Worm (Caenorhabditis elegans) whole organism, young adult: ENCODE measurements around the gene ZK822.1.

Experiments
- B0019.2 ChIP-seq: fragments of 200-800 bp; sonication (Bioruptor generic); conservative IDR thresholded peaks from 2 replicates; pipeline ENCODE4 v1.3.6; 2022; ENCODE audit warnings: missing genetic modification reagents, missing genetic modification characterization, missing compliant biosample characterization
- B0336.3 ChIP-seq: fragments of 200-800 bp; sonication (Bioruptor generic); IDR thresholded peaks from 2 replicates; pipeline ENCODE4 v1.3.6; 2022; ENCODE audit warnings: missing genetic modification characterization, missing compliant biosample characterization
- D2030.7 ChIP-seq: fragments of 200-800 bp; sonication (Bioruptor generic); IDR thresholded peaks from 2 replicates; pipeline ENCODE4 v1.3.6; 2022; ENCODE audit warnings: missing genetic modification reagents, missing genetic modification characterization, missing compliant biosample characterization
- F10E7.11 ChIP-seq: sonication (generic microtip); optimal IDR thresholded peaks from 2 replicates; lab custom pipeline; 2017; ENCODE audit warnings: mild to moderate bottlenecking, missing genetic modification characterization, moderate library complexity, missing compliant biosample characterization
- F33H1.4 ChIP-seq: fragments of 200-800 bp; sonication (Bioruptor generic); IDR thresholded peaks from 2 replicates; pipeline ENCODE4 v1.3.6; 2022; ENCODE audit warnings: missing genetic modification reagents, missing genetic modification characterization, missing compliant biosample characterization
- F57A8.1 ChIP-seq: fragments of 200-800 bp; sonication (Bioruptor generic); optimal IDR thresholded peaks from 2 replicates; lab custom pipeline; 2018; ENCODE audit warnings: mild to moderate bottlenecking, missing genetic modification characterization, moderate library complexity, missing compliant biosample characterization
- F57C9.4 ChIP-seq: sonication (generic microtip); optimal IDR thresholded peaks from 2 replicates; lab custom pipeline; 2017; ENCODE audit warnings: mild to moderate bottlenecking, missing genetic modification characterization, missing compliant biosample characterization
- Y56A3A.18 ChIP-seq: fragments of 200-800 bp; sonication (Bioruptor generic); IDR thresholded peaks from 2 replicates; pipeline ENCODE4 v1.3.6; 2022; ENCODE audit warnings: missing genetic modification reagents, missing genetic modification characterization, missing compliant biosample characterization
- Y67H2A.10 ChIP-seq: fragments of 200-800 bp; sonication (Bioruptor generic); conservative IDR thresholded peaks from 2 replicates; pipeline ENCODE4 v1.3.6; 2022; ENCODE audit warnings: missing genetic modification reagents, missing genetic modification characterization, missing compliant biosample characterization
- akir-1 ChIP-seq: fragments of 200-800 bp; sonication (Bioruptor generic); optimal IDR thresholded peaks from 2 replicates; lab custom pipeline; 2018; ENCODE audit warnings: mild to moderate bottlenecking, missing genetic modification characterization, moderate library complexity, missing compliant biosample characterization
- aptf-2 ChIP-seq: fragments of 200-800 bp; sonication (Bioruptor generic); conservative IDR thresholded peaks from 2 replicates; pipeline ENCODE4 v1.3.6; 2022; ENCODE audit warnings: missing genetic modification reagents, missing genetic modification characterization, missing compliant biosample characterization
- atf-7 ChIP-seq: sonication (generic microtip); optimal IDR thresholded peaks from 2 replicates; lab custom pipeline; 2017; ENCODE audit warnings: mild to moderate bottlenecking, missing genetic modification characterization, missing compliant biosample characterization
- attf-3 ChIP-seq: fragments of 200-800 bp; sonication (Bioruptor generic); conservative IDR thresholded peaks from 2 replicates; pipeline ENCODE4 v1.3.6; 2022; ENCODE audit warnings: missing genetic modification reagents, missing genetic modification characterization, missing compliant biosample characterization
- attf-6 ChIP-seq: fragments of 200-800 bp; sonication (Bioruptor generic); IDR thresholded peaks from 2 replicates; pipeline ENCODE4 v1.3.6; 2022; ENCODE audit warnings: missing genetic modification reagents, missing genetic modification characterization, missing compliant biosample characterization
- bed-1 ChIP-seq: fragments of 200-800 bp; sonication (Bioruptor generic); IDR thresholded peaks from 2 replicates; pipeline ENCODE4 v1.3.6; 2022; ENCODE audit warnings: missing genetic modification reagents, missing genetic modification characterization, missing compliant biosample characterization
- bed-2 ChIP-seq: fragments of 200-800 bp; sonication (Bioruptor generic); IDR thresholded peaks from 2 replicates; pipeline ENCODE4 v1.3.6; 2022; ENCODE audit warnings: missing genetic modification reagents, missing genetic modification characterization, missing compliant biosample characterization
- ceh-27 ChIP-seq: fragments of 200-800 bp; sonication (Bioruptor generic); optimal IDR thresholded peaks from 2 replicates; lab custom pipeline; 2018; ENCODE audit warnings: mild to moderate bottlenecking, missing genetic modification characterization, moderate library complexity, missing compliant biosample characterization
- ceh-58 ChIP-seq: fragments of 200-800 bp; sonication (Bioruptor generic); IDR thresholded peaks from 2 replicates; pipeline ENCODE4 v1.3.6; 2022; ENCODE audit warnings: missing genetic modification characterization, missing compliant biosample characterization
- ceh-91 ChIP-seq: fragments of 200-800 bp; sonication (Bioruptor generic); IDR thresholded peaks from 2 replicates; pipeline ENCODE4 v1.3.6; 2022; ENCODE audit warnings: missing genetic modification reagents, missing genetic modification characterization, missing compliant biosample characterization
- chd-7 ChIP-seq: sonication (generic microtip); optimal IDR thresholded peaks from 2 replicates; lab custom pipeline; 2016; ENCODE audit warnings: mild to moderate bottlenecking, missing genetic modification characterization, moderate library complexity, missing compliant biosample characterization
- die-1 ChIP-seq: sonication (generic microtip); optimal IDR thresholded peaks from 2 replicates; lab custom pipeline; 2016; ENCODE audit warnings: missing genotype, mild to moderate bottlenecking, missing genetic modification characterization, missing compliant biosample characterization
- dpff-1 ChIP-seq: sonication (generic microtip); optimal IDR thresholded peaks from 2 replicates; lab custom pipeline; 2017; ENCODE audit warnings: mild to moderate bottlenecking, missing genetic modification characterization, missing compliant biosample characterization
- egl-18 ChIP-seq: fragments of 200-800 bp; sonication (Bioruptor generic); IDR thresholded peaks from 2 replicates; pipeline ENCODE4 v1.3.6; 2022; ENCODE audit warnings: missing genetic modification reagents, missing genetic modification characterization, missing compliant biosample characterization
- hmg-1.2 ChIP-seq: fragments of 200-800 bp; sonication (Bioruptor generic); IDR thresholded peaks from 2 replicates; pipeline ENCODE4 v1.3.6; 2022; ENCODE audit warnings: missing genetic modification reagents, missing genetic modification characterization, missing compliant biosample characterization
- hmg-20 ChIP-seq: fragments of 200-800 bp; sonication (Bioruptor generic); IDR thresholded peaks from 2 replicates; pipeline ENCODE4 v1.3.6; 2022; ENCODE audit warnings: missing genetic modification reagents, missing genetic modification characterization, missing compliant biosample characterization
- hsf-1 ChIP-seq: fragments of 200-800 bp; sonication (Bioruptor generic); IDR thresholded peaks from 2 replicates; pipeline ENCODE4 v1.3.6; 2022; ENCODE audit warnings: missing genetic modification reagents, missing genetic modification characterization, missing compliant biosample characterization
- let-526 ChIP-seq: fragments of 200-800 bp; sonication (Bioruptor generic); IDR thresholded peaks from 2 replicates; pipeline ENCODE4 v1.3.6; 2022; ENCODE audit warnings: missing genetic modification reagents, missing genetic modification characterization, missing compliant biosample characterization
- lin-26 ChIP-seq: fragments of 200-800 bp; sonication (Bioruptor generic); IDR thresholded peaks from 2 replicates; pipeline ENCODE4 v1.3.6; 2022; ENCODE audit warnings: missing genetic modification reagents, missing genetic modification characterization, missing compliant biosample characterization
- lin-35 ChIP-seq, 3 experiments: fragments of 150-350 bp in 2 of 3; sonication (generic microtip) in 1 of 3; optimal IDR thresholded peaks; 2 replicates each; lab custom pipeline; 2014 to 2018; ENCODE audit warnings: missing biosample characterization in 3 of 3, missing genetic modification characterization in 3 of 3, missing genetic modification reagents in 3 of 3
- lsy-27 ChIP-seq: sonication (generic microtip); optimal IDR thresholded peaks from 2 replicates; lab custom pipeline; 2017; ENCODE audit warnings: missing genetic modification characterization, mild to moderate bottlenecking, missing compliant biosample characterization, antibody characterized with exemption, missing genotype, borderline replicate concordance; ENCODE audit not compliant: insufficient read depth
- madf-3 ChIP-seq: fragments of 200-800 bp; sonication (Bioruptor generic); IDR thresholded peaks from 2 replicates; pipeline ENCODE4 v1.3.6; 2022; ENCODE audit warnings: missing genetic modification reagents, missing genetic modification characterization, missing compliant biosample characterization
- mel-28 ChIP-seq: sonication (generic microtip); optimal IDR thresholded peaks from 2 replicates; lab custom pipeline; 2016; ENCODE audit warnings: borderline replicate concordance, mild to moderate bottlenecking, missing genetic modification characterization, missing compliant biosample characterization
- mes-4 ChIP-seq: sonication (generic microtip); optimal IDR thresholded peaks from 2 replicates; lab custom pipeline; 2016; ENCODE audit warnings: missing genotype, missing genetic modification characterization, missing compliant biosample characterization
- nfya-2 ChIP-seq: fragments of 200-800 bp; sonication (Bioruptor generic); IDR thresholded peaks from 2 replicates; pipeline ENCODE4 v1.3.6; 2022; ENCODE audit warnings: missing genetic modification reagents, missing genetic modification characterization, missing compliant biosample characterization
- nfyb-1 ChIP-seq: fragments of 200-800 bp; sonication (Bioruptor generic); IDR thresholded peaks from 2 replicates; pipeline ENCODE4 v1.3.6; 2022; ENCODE audit warnings: missing genetic modification reagents, missing genetic modification characterization, missing compliant biosample characterization
- nhr-27 ChIP-seq: fragments of 200-800 bp; sonication (Bioruptor generic); optimal IDR thresholded peaks from 2 replicates; lab custom pipeline; 2018; ENCODE audit warnings: mild to moderate bottlenecking, missing genetic modification characterization, moderate library complexity, missing compliant biosample characterization
- nhr-90 ChIP-seq: sonication (generic microtip); optimal IDR thresholded peaks from 2 replicates; lab custom pipeline; 2016; ENCODE audit warnings: missing genotype, mild to moderate bottlenecking, missing genetic modification characterization, missing compliant biosample characterization
- pha-4 ChIP-seq: fragments of 150-350 bp; sonication (generic microtip); optimal IDR thresholded peaks from 2 replicates; lab custom pipeline; 2014; ENCODE audit warnings: missing biosample characterization, missing genetic modification reagents, missing genetic modification characterization
- rcor-1 ChIP-seq: fragments of 200-800 bp; sonication (Bioruptor generic); IDR thresholded peaks from 2 replicates; pipeline ENCODE4 v1.3.6; 2022; ENCODE audit warnings: missing genetic modification reagents, missing genetic modification characterization, missing compliant biosample characterization
- rec-8 ChIP-seq, 2 experiments: sonication (generic microtip); optimal IDR thresholded peaks; 2 replicates each; lab custom pipeline; 2016; ENCODE audit warnings: mild to moderate bottlenecking in 2 of 2, missing genetic modification characterization in 2 of 2, missing genetic modification reagents in 2 of 2, missing genotype in 2 of 2, missing biosample characterization in 1 of 2, missing compliant biosample characterization in 1 of 2, moderate library complexity in 1 of 2
- repo-1 ChIP-seq: sonication (generic microtip); optimal IDR thresholded peaks from 2 replicates; lab custom pipeline; 2017; ENCODE audit warnings: mild to moderate bottlenecking, missing genetic modification characterization, missing compliant biosample characterization
- sea-2 ChIP-seq: fragments of 200-800 bp; sonication (Bioruptor generic); IDR thresholded peaks from 2 replicates; pipeline ENCODE4 v1.3.6; 2022; ENCODE audit warnings: missing genetic modification characterization, missing compliant biosample characterization
- snpc-4 ChIP-seq, 5 experiments: fragments of 150-350 bp in 1 of 5; sonication (generic microtip) in 4 of 5; optimal IDR thresholded peaks; 2 replicates each; lab custom pipeline; 2014 to 2018; ENCODE audit warnings: missing genetic modification characterization in 5 of 5, missing biosample characterization in 3 of 5, antibody characterized with exemption in 2 of 5, mild to moderate bottlenecking in 2 of 5, missing compliant biosample characterization in 2 of 5, missing genotype in 2 of 5, moderate library complexity in 2 of 5, missing genetic modification reagents in 1 of 5
- unc-62 ChIP-seq: fragments of 150-350 bp; optimal IDR thresholded peaks from 2 replicates; lab custom pipeline; 2014; ENCODE audit warnings: missing biosample characterization, missing genetic modification reagents, missing genetic modification characterization
- zim-3 ChIP-seq: sonication (generic microtip); optimal IDR thresholded peaks from 2 replicates; lab custom pipeline; 2017; ENCODE audit warnings: mild to moderate bottlenecking, missing genetic modification characterization, moderate library complexity, missing compliant biosample characterization

ZK822.1 gene

DNA sequence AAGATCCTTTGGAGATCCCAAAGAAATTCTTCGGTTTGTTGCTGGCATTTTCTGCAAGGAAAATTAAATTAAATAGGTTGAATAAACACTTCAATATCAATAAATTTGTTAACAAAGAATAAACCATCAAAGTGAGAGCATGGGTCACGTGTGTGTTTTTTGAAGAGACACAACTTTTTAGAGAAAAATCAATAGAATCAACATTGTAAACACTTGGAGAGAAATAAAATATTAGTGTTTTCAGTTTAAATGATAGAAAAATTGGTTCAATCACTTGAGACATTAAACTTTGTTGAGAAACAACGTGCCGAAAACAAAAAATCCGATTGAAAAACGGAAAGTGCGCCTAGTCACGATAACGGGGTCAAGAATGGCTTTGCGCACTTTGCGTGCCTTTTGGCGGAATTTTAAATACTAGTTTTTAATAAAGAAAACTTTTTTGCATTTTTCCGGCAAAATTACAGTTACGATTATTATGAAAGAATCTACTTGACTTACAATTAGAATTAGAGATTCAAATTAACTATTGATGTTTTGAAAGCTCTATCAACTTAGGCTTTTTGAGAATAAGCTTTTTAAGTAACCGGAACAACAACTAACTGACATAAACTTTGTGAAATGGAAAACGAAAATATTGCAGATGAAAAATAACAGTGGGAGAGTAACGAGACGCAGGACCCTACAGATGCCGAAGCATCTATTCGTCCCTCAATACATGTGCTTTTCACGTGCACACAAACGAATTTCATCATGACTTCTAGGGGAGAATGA, 39.7 kb upstream of the ZK822.1 start, which contains the start of gene ZK829.7 (continued):
- TF ChIP-seq madf-3 (GFP tag; lab: Robert Waterston, UW) (no peak), nhr-90 (tag; lab: Kevin White, UChicago) (no peak), rec-8 (tag; optimal IDR thresholded peaks at IDR 0.05; lab: Kevin White, UChicago) (no peak), nfya-2 (GFP tag; lab: Robert Waterston, UW) (no peak), bed-2 (no peak), Y67H2A.10 (GFP tag; lab: Robert Waterston, UW) (no peak), nhr-27 (no peak), hmg-1.2 (GFP tag; lab: Robert Waterston, UW) (peak; percentile 20; the same call in 1 of the 2 replicates), F10E7.11 (tag; lab: Kevin White, UChicago) (no peak), snpc-4 (GFP tag; optimal IDR thresholded peaks at IDR 0.05; lab: Kevin White, UChicago) (no peak), snpc-4 (tag; optimal IDR thresholded peaks at IDR 0.05; lab: Kevin White, UChicago) (peak; percentile 24 to 58 (median 40))

DNA sequence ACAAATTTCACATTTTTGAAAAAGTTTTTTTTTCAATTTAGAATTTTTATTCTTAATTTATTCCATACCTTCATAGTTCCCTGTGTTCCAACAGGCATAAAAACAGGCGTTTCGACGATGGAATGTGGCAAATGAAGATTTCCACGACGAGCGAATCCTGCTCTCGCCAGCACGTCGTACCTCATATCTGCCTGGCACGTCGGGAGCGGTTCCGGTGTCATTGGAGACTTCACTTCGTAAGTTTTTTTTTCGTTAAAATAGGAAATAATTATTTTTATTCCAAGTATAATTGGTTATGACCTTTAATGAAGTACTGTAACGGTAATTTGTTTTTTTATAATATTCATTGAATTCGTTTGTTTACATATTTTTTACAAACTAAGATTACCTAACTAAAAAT, 37.6 kb upstream of the ZK822.1 start, which contains the start of gene tgt-1:
tgt-1 (minus strand) TSS at position 232 of the 400 bp plus-strand sequence.
- TF ChIP-seq lin-26 (GFP tag; lab: Robert Waterston, UW), result no peak
- no peak for TF ChIP-seq lin-35 (GFP tag; optimal IDR thresholded peaks at IDR 0.05; lab: Kevin White, UChicago)
- no peak for TF ChIP-seq hmg-20 (GFP tag; lab: Robert Waterston, UW)
- no peak for TF ChIP-seq F33H1.4 (GFP tag; lab: Robert Waterston, UW)
- TF ChIP-seq nfyb-1 (GFP tag; lab: Robert Waterston, UW), result peak; percentile 66
- TF ChIP-seq dpff-1 (tag; lab: Kevin White, UChicago), result no peak
- no peak for TF ChIP-seq ceh-58 (GFP tag; lab: Robert Waterston, UW)
- no peak for TF ChIP-seq aptf-2 (GFP tag; lab: Robert Waterston, UW)
- no peak for TF ChIP-seq Y56A3A.18 (GFP tag; lab: Robert Waterston, UW)
- TF ChIP-seq lsy-27 (tag; lab: Kevin White, UChicago), result no peak
- peak; percentile 82 for TF ChIP-seq madf-3 (GFP tag; lab: Robert Waterston, UW)
- TF ChIP-seq die-1, result no peak
- TF ChIP-seq mes-4 (tag; lab: Kevin White, UChicago), result no peak
- TF ChIP-seq D2030.7 (GFP tag; lab: Robert Waterston, UW), result no peak
- no peak for TF ChIP-seq sea-2 (GFP tag; lab: Robert Waterston, UW)
- no peak for TF ChIP-seq F57C9.4 (tag; lab: Kevin White, UChicago)
- no peak for TF ChIP-seq unc-62 (GFP tag; lab: Kevin White, UChicago)
- TF ChIP-seq atf-7 (tag; lab: Kevin White, UChicago), result no peak
- no peak for TF ChIP-seq mel-28 (tag; lab: Kevin White, UChicago)
- TF ChIP-seq ceh-27 (GFP tag; lab: Kevin White, UChicago), result no peak
- TF ChIP-seq B0336.3 (GFP tag; lab: Robert Waterston, UW), result peak; percentile 60; the same call in 1 of the 2 replicates
- no peak for TF ChIP-seq pha-4 (tag; lab: Kevin White, UChicago)
- no peak for TF ChIP-seq snpc-4 (GFP tag; optimal IDR thresholded peaks at IDR 0.05; lab: Kevin White, UChicago)
- peak in 2 of 4 experiments; percentile 3 to 40 for TF ChIP-seq snpc-4 (tag; optimal IDR thresholded peaks at IDR 0.05; lab: Kevin White, UChicago)
- TF ChIP-seq attf-6 (GFP tag; lab: Robert Waterston, UW), result no peak
- no peak for TF ChIP-seq ceh-91 (GFP tag; lab: Robert Waterston, UW)
- TF ChIP-seq akir-1 (GFP tag; lab: Kevin White, UChicago), result no peak
- TF ChIP-seq chd-7 (tag; lab: Kevin White, UChicago), result no peak
- no peak for TF ChIP-seq F57A8.1 (GFP tag; lab: Kevin White, UChicago)
- TF ChIP-seq B0019.2, result no peak
- TF ChIP-seq attf-3 (GFP tag; lab: Robert Waterston, UW), result no peak
- TF ChIP-seq let-526 (GFP tag; lab: Robert Waterston, UW), result no peak
- TF ChIP-seq hsf-1, result 0 out of 2 replicates have a peak, but pooled peaks have one; percentile 22
- no peak for TF ChIP-seq bed-1 (GFP tag; lab: Robert Waterston, UW)
- no peak for TF ChIP-seq egl-18 (GFP tag; lab: Robert Waterston, UW)
- peak; percentile 3 for TF ChIP-seq repo-1
- no peak for TF ChIP-seq zim-3 (tag; lab: Kevin White, UChicago)
- no peak for TF ChIP-seq rcor-1 (GFP tag; lab: Robert Waterston, UW)
- TF ChIP-seq nfya-2 (GFP tag; lab: Robert Waterston, UW), result no peak
